Worm (Caenorhabditis elegans): ENCODE data around the gene spp-12.
A peak's percentile ranks its signal among the peaks of the same experiment; 100 is the strongest.

spp-12 gene

ce11 chrV:13936052-13936451 is 46.4 kb downstream of the spp-12 start:
- peak in 1 of 2 experiments; percentile 44 for TF ChIP-seq mdl-1 (tag; optimal IDR thresholded peaks at IDR 0.05)
- TF ChIP-seq fkh-10 (GFP tag; optimal IDR thresholded peaks at IDR 0.05) = no peak
- TF ChIP-seq nhr-237 (tag; optimal IDR thresholded peaks at IDR 0.05) = no peak
- TF ChIP-seq ztf-11 (tag; optimal IDR thresholded peaks at IDR 0.05) = no peak
- peak; percentile 33 for TF ChIP-seq nhr-28 (tag; optimal IDR thresholded peaks at IDR 0.05)
- no peak for TF ChIP-seq nhr-10 (tag; optimal IDR thresholded peaks at IDR 0.05)
- peak; percentile 70 for TF ChIP-seq hlh-30 (tag; optimal IDR thresholded peaks at IDR 0.05; ENCODE audit: insufficient read depth)
- TF ChIP-seq aha-1 (tag) = peak; percentile 23
- no peak for TF ChIP-seq egl-43 (GFP tag; IDR thresholded peaks at IDR 0.05)
- TF ChIP-seq dpl-1 (GFP tag; optimal IDR thresholded peaks at IDR 0.05) = no peak
- no peak for TF ChIP-seq F10B5.3 (tag; optimal IDR thresholded peaks at IDR 0.05)
- no peak for TF ChIP-seq gei-8 (GFP tag; optimal IDR thresholded peaks at IDR 0.05)
- no peak for TF ChIP-seq egl-27 (tag; optimal IDR thresholded peaks at IDR 0.05)
- no peak for TF ChIP-seq dmd-9 (GFP tag; IDR thresholded peaks at IDR 0.05)
- no peak for TF ChIP-seq ceh-82 (tag; optimal IDR thresholded peaks at IDR 0.05)
- TF ChIP-seq nhr-102 (tag; optimal IDR thresholded peaks at IDR 0.05) = no peak

ce11 chrV:13936850-13937249 is 47.2 kb downstream of the spp-12 start, which contains the start of gene srw-145:
srw-145 (plus strand) TSS chrV:13937150.
- TF ChIP-seq nhr-28 (tag; optimal IDR thresholded peaks at IDR 0.05) (no peak), lim-7 (GFP tag; IDR thresholded peaks at IDR 0.05) (no peak), dmd-9 (GFP tag; IDR thresholded peaks at IDR 0.05) (no peak), skn-1 (tag; optimal IDR thresholded peaks at IDR 0.05) (no peak), aha-1 (tag) (peak; percentile 41), lsy-2 (tag; optimal IDR thresholded peaks at IDR 0.05) (no peak), unc-130 (GFP tag; optimal IDR thresholded peaks at IDR 0.05) (no peak), ztf-11 (tag; optimal IDR thresholded peaks at IDR 0.05) (no peak), daf-16 (GFP tag; optimal IDR thresholded peaks at IDR 0.05) (no peak), daf-16 (tag; optimal IDR thresholded peaks at IDR 0.05) (no peak), pqm-1 (tag; optimal IDR thresholded peaks at IDR 0.05) (no peak), nhr-11 (tag; optimal IDR thresholded peaks at IDR 0.05) (peak; percentile 6), ces-1 (GFP tag; optimal IDR thresholded peaks at IDR 0.05) (no peak), cey-2 (tag; optimal IDR thresholded peaks at IDR 0.05; ENCODE audit: borderline replicate concordance, insufficient read depth) (no peak)
